Worm (Caenorhabditis elegans) whole organism, L4 larva: ENCODE results near the gene gop-1.

Experiments
- F49E8.2 ChIP-seq: sonication (generic microtip); optimal IDR thresholded peaks from 2 replicates; lab custom pipeline; 2016; ENCODE audit warnings: missing compliant biosample characterization, mild to moderate bottlenecking, missing genetic modification characterization, borderline replicate concordance
- T20F7.1 ChIP-seq: fragments of 200-800 bp; sonication (Bioruptor generic); optimal IDR thresholded peaks from 2 replicates; lab custom pipeline; 2018; ENCODE audit warnings: mild to moderate bottlenecking, missing genetic modification characterization, missing compliant biosample characterization
- Y105C5A.15 ChIP-seq: fragments of 200-800 bp; sonication (Bioruptor generic); IDR thresholded peaks from 2 replicates; pipeline ENCODE4 v1.3.6; 2022; ENCODE audit warnings: missing genetic modification characterization, missing compliant biosample characterization
- Y5F2A.4 ChIP-seq: fragments of 200-800 bp; sonication (Bioruptor generic); optimal IDR thresholded peaks from 2 replicates; lab custom pipeline; 2018; ENCODE audit warnings: mild to moderate bottlenecking, missing genetic modification characterization, missing compliant biosample characterization
- Y75B8A.6 ChIP-seq: fragments of 200-800 bp; sonication (Bioruptor generic); IDR thresholded peaks from 2 replicates; pipeline ENCODE4 v1.3.6; 2022; ENCODE audit warnings: missing genetic modification reagents, missing genetic modification characterization, missing compliant biosample characterization
- ZK546.5 ChIP-seq, 2 experiments: sonication (generic microtip); optimal IDR thresholded peaks; 2 replicates each; lab custom pipeline; 2017; ENCODE audit warnings: missing biosample characterization in 2 of 2, missing genetic modification characterization in 2 of 2
- ama-1 ChIP-seq: fragments of 150-350 bp; optimal IDR thresholded peaks from 2 replicates; lab custom pipeline; 2014; ENCODE audit warnings: inconsistent platforms, mixed read lengths
- ceh-32 ChIP-seq: sonication (generic microtip); optimal IDR thresholded peaks from 2 replicates; lab custom pipeline; 2016; ENCODE audit warnings: mild to moderate bottlenecking, missing genetic modification characterization, missing compliant biosample characterization; ENCODE audit not compliant: poor library complexity
- ceh-44 ChIP-seq: fragments of 200-800 bp; sonication (Bioruptor generic); IDR thresholded peaks from 2 replicates; pipeline ENCODE4 v1.3.6; 2022; ENCODE audit warnings: missing genetic modification reagents, missing genetic modification characterization, missing compliant biosample characterization
- ces-1 ChIP-seq: fragments of 150-350 bp; sonication (generic microtip); optimal IDR thresholded peaks from 4 replicates; lab custom pipeline; 2014; ENCODE audit warnings: missing biosample characterization, missing genetic modification reagents, missing genetic modification characterization
- cey-2 ChIP-seq: sonication (generic microtip); optimal IDR thresholded peaks from 3 replicates; lab custom pipeline; 2017; ENCODE audit warnings: missing genetic modification characterization, mild to moderate bottlenecking, missing compliant biosample characterization, antibody characterized with exemption, borderline replicate concordance; ENCODE audit not compliant: insufficient read depth
- daf-16 ChIP-seq, 3 experiments: sonication (generic microtip); optimal IDR thresholded peaks; 2 replicates each; lab custom pipeline; 2016 to 2017; ENCODE audit warnings: missing genetic modification characterization in 3 of 3, missing genetic modification reagents in 3 of 3, mild to moderate bottlenecking in 2 of 3, missing compliant biosample characterization in 2 of 3, missing biosample characterization in 1 of 3, moderate library complexity in 1 of 3
- daf-19 ChIP-seq: fragments of 200-800 bp; sonication (Bioruptor generic); conservative IDR thresholded peaks from 2 replicates; pipeline ENCODE4 v1.3.6; 2022; ENCODE audit warnings: missing genetic modification characterization, missing compliant biosample characterization
- daf-8 ChIP-seq: fragments of 200-800 bp; sonication (Bioruptor generic); IDR thresholded peaks from 2 replicates; pipeline ENCODE4 v1.3.6; 2022; ENCODE audit warnings: missing genetic modification characterization, missing compliant biosample characterization
- dmd-6 ChIP-seq: fragments of 200-800 bp; sonication (Bioruptor generic); IDR thresholded peaks from 2 replicates; pipeline ENCODE4 v1.3.6; 2022; ENCODE audit warnings: missing genetic modification reagents, missing genetic modification characterization, missing compliant biosample characterization
- dve-1 ChIP-seq: sonication (generic microtip); optimal IDR thresholded peaks from 2 replicates; lab custom pipeline; 2017; ENCODE audit warnings: antibody characterized with exemption, mild to moderate bottlenecking, missing genetic modification characterization, missing compliant biosample characterization; ENCODE audit not compliant: insufficient read depth
- hlh-11 ChIP-seq: fragments of 200-800 bp; sonication (Bioruptor generic); optimal IDR thresholded peaks from 2 replicates; lab custom pipeline; 2018; ENCODE audit warnings: mild to moderate bottlenecking, missing genetic modification characterization, missing compliant biosample characterization
- hmg-1.1 ChIP-seq: fragments of 200-800 bp; sonication (Bioruptor generic); IDR thresholded peaks from 2 replicates; pipeline ENCODE4 v1.3.6; 2022; ENCODE audit warnings: missing genetic modification reagents, missing genetic modification characterization, missing compliant biosample characterization
- lin-13 ChIP-seq: fragments of 150-350 bp; optimal IDR thresholded peaks from 2 replicates; lab custom pipeline; 2014; ENCODE audit warnings: missing biosample characterization, missing genetic modification reagents, missing genetic modification characterization
- lin-15B ChIP-seq: fragments of 150-350 bp; sonication (generic microtip); optimal IDR thresholded peaks from 3 replicates; lab custom pipeline; 2014; ENCODE audit warnings: missing biosample characterization, missing genetic modification characterization
- lsy-2 ChIP-seq, 2 experiments: fragments of 150-350 bp in 1 of 2; sonication (generic microtip) in 1 of 2; optimal IDR thresholded peaks; 2 replicates each; lab custom pipeline; 2014 to 2017; ENCODE audit warnings: missing biosample characterization in 2 of 2, missing genetic modification characterization in 2 of 2
- mdt-29 ChIP-seq: fragments of 200-800 bp; sonication (Bioruptor generic); IDR thresholded peaks from 2 replicates; pipeline ENCODE4 v1.3.6; 2022; ENCODE audit warnings: missing genetic modification reagents, missing genetic modification characterization, missing compliant biosample characterization
- mep-1 ChIP-seq: fragments of 150-350 bp; sonication (generic microtip); optimal IDR thresholded peaks from 3 replicates; lab custom pipeline; 2014; ENCODE audit warnings: missing biosample characterization, missing genetic modification characterization
- mxl-3 ChIP-seq: fragments of 200-800 bp; sonication (Bioruptor generic); optimal IDR thresholded peaks from 2 replicates; lab custom pipeline; 2018; ENCODE audit warnings: mild to moderate bottlenecking, missing genetic modification characterization, missing compliant biosample characterization
- nhr-111 ChIP-seq: fragments of 200-800 bp; sonication (Bioruptor generic); optimal IDR thresholded peaks from 2 replicates; lab custom pipeline; 2018; ENCODE audit warnings: mild to moderate bottlenecking, missing genetic modification characterization, missing compliant biosample characterization
- nhr-25 ChIP-seq: sonication (generic microtip); optimal IDR thresholded peaks from 2 replicates; lab custom pipeline; 2017; ENCODE audit warnings: missing genetic modification characterization, mild to moderate bottlenecking, missing compliant biosample characterization, antibody characterized with exemption, moderate library complexity, borderline replicate concordance; ENCODE audit not compliant: insufficient read depth
- nhr-28 ChIP-seq: fragments of 150-350 bp; optimal IDR thresholded peaks from 2 replicates; lab custom pipeline; 2014; ENCODE audit warnings: missing biosample characterization, missing genetic modification characterization
- nhr-42 ChIP-seq: fragments of 200-800 bp; sonication (Bioruptor generic); IDR thresholded peaks from 2 replicates; pipeline ENCODE4 v1.3.6; 2022; ENCODE audit warnings: missing genetic modification characterization, missing compliant biosample characterization
- nhr-77 ChIP-seq: fragments of 150-350 bp; optimal IDR thresholded peaks from 2 replicates; lab custom pipeline; 2014; ENCODE audit warnings: missing biosample characterization, missing genetic modification characterization
- pha-4 ChIP-seq, 2 experiments: fragments of 150-350 bp in 1 of 2; fragments of 200-800 bp in 1 of 2; sonication (Bioruptor generic) in 1 of 2; IDR thresholded peaks in 1 of 2; optimal IDR thresholded peaks in 1 of 2; 2 replicates each; pipeline versions ENCODE4 v1.3.6 to Lab custom; 2014 to 2022; ENCODE audit warnings: missing genetic modification characterization in 2 of 2, missing genetic modification reagents in 2 of 2, missing biosample characterization in 1 of 2, missing compliant biosample characterization in 1 of 2
- php-3 ChIP-seq: fragments of 200-800 bp; sonication (Bioruptor generic); IDR thresholded peaks from 2 replicates; pipeline ENCODE4 v1.3.6; 2022; ENCODE audit warnings: missing genetic modification reagents, missing genetic modification characterization, missing compliant biosample characterization
- saeg-2 ChIP-seq: fragments of 200-800 bp; sonication (Bioruptor generic); IDR thresholded peaks from 2 replicates; pipeline ENCODE4 v1.3.6; 2022; ENCODE audit warnings: missing genetic modification reagents, missing genetic modification characterization, missing compliant biosample characterization
- snpc-1.2 ChIP-seq: fragments of 200-800 bp; sonication (Bioruptor generic); IDR thresholded peaks from 2 replicates; pipeline ENCODE4 v1.3.6; 2022; ENCODE audit warnings: missing genetic modification reagents, missing genetic modification characterization, missing compliant biosample characterization
- snpc-4 ChIP-seq: fragments of 150-350 bp; optimal IDR thresholded peaks from 2 replicates; lab custom pipeline; 2014; ENCODE audit warnings: missing biosample characterization, missing genetic modification characterization
- spr-3 ChIP-seq: fragments of 200-800 bp; sonication (Bioruptor generic); optimal IDR thresholded peaks from 2 replicates; lab custom pipeline; 2018; ENCODE audit warnings: mild to moderate bottlenecking, missing genetic modification characterization, missing compliant biosample characterization
- tag-97 ChIP-seq: fragments of 200-800 bp; sonication (Bioruptor generic); IDR thresholded peaks from 2 replicates; pipeline ENCODE4 v1.3.6; 2022; ENCODE audit warnings: missing genetic modification characterization, missing compliant biosample characterization
- zag-1 ChIP-seq: fragments of 150-350 bp; optimal IDR thresholded peaks from 2 replicates; lab custom pipeline; 2014; ENCODE audit warnings: missing biosample characterization, missing genetic modification characterization
- zfp-2 ChIP-seq: sonication (generic microtip); optimal IDR thresholded peaks from 2 replicates; lab custom pipeline; 2016; ENCODE audit warnings: mild to moderate bottlenecking, missing genetic modification characterization, missing compliant biosample characterization
- zfp-3 ChIP-seq: fragments of 200-800 bp; sonication (Bioruptor generic); conservative IDR thresholded peaks from 2 replicates; pipeline ENCODE4 v1.3.6; 2022; ENCODE audit warnings: missing genetic modification reagents, missing genetic modification characterization, missing compliant biosample characterization
- zip-11 ChIP-seq: fragments of 200-800 bp; sonication (Bioruptor generic); IDR thresholded peaks from 2 replicates; pipeline ENCODE4 v1.3.6; 2022; ENCODE audit warnings: missing genetic modification characterization, missing compliant biosample characterization

gop-1 gene

DNA sequence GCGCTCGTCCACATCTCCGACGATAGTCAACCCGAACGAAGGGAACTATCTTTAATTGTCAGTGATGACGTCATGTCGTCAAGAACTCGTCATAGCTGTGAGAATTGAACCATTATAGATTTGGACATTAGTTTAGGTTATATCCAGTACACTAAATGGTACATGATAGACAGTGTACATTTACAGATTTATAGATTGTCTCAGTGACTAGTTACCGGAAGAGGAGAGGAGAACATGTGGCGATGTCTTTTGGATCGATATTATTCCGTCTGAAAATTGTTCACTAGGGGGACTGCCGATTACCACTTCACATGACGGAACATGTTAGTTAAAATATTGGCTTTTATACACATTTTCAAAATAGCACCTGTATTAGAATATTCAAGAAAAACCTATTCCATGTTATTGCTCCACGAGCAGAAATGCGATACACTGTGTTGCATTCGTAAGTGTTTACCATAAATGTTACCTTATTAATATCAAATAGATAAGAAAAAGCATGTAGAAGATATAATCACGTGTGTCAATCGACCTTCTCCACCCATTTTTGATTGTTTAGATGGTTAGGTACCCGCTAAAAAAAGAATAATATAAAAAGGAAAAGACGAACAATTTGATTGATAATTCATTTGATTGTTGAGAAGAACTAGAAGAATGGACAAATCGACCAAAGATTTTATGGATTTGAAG, 13.1 kb downstream of the gop-1 start, which contains the start of gene ZC395.5 (continued):
- TF ChIP-seq mdt-29 (GFP tag; lab: Robert Waterston, UW) (no peak), ZK546.5 (tag; optimal IDR thresholded peaks at IDR 0.05; lab: Kevin White, UChicago) (no peak), daf-16 (GFP tag; optimal IDR thresholded peaks at IDR 0.05; lab: Kevin White, UChicago) (no peak), daf-16 (tag; optimal IDR thresholded peaks at IDR 0.05; lab: Kevin White, UChicago) (peak; percentile 96)
- TF ChIP-seq, all 104 proteins: peak for 9

DNA sequence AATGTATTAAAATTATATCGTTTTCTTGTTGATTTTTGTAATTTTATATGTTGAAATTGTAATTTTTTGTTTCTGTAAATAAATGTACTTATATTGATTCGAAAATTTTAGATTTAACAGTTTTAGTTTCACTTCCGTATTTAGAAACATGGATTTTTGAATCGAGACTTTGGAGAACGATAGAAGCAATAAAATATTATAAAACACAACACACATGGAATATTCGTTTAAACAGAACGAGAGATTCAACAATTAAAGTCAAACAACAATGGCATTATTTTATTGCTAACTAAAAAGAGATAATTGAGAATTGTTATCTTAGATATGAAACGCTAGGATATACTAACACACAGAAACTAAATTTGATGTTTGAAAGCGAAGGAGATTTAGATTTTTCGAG, 14.2 kb downstream of the gop-1 start:
- TF ChIP-seq snpc-1.2 (GFP tag; lab: Robert Waterston, UW) (no peak), nhr-77 (tag; lab: Kevin White, UChicago) (peak; percentile 83), cey-2 (tag; lab: Kevin White, UChicago) (no peak), Y105C5A.15 (GFP tag; lab: Robert Waterston, UW) (no peak), zfp-2 (tag; lab: Kevin White, UChicago) (no peak), daf-16 (GFP tag; optimal IDR thresholded peaks at IDR 0.05; lab: Kevin White, UChicago) (no peak), daf-16 (tag; optimal IDR thresholded peaks at IDR 0.05; lab: Kevin White, UChicago) (peak; percentile 64), mep-1 (tag; lab: Kevin White, UChicago) (peak; percentile 38), dve-1 (tag; lab: Kevin White, UChicago) (peak; percentile 62), hlh-11 (no peak)

DNA sequence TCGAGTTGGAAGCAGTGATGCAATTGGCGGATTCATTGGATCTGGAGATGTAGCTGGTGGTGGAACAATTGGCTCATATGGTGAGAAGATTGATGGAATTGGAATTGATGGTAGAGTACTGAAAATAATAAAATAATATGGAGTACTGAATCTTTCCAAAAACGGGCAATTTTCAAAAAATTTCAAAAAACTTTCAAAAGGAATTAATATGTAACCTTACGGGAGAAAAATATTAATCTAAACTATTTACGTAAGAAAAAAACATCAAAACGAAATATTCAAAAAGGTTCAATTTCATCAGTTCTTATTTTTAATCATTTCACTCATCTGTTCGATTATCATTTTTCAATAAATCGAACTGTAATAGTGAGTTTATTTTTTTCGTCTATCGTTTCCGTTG, 15.6 kb downstream of the gop-1 start, which contains the start of gene ZC395.4:
ZC395.4 (plus strand) TSS at position 301 of the 400 bp plus-strand sequence.
- TF ChIP-seq mxl-3, result no peak
- no peak for TF ChIP-seq ceh-44 (GFP tag; lab: Robert Waterston, UW)
- no peak for TF ChIP-seq zag-1 (tag; lab: Kevin White, UChicago)
- TF ChIP-seq Y5F2A.4 (GFP tag; lab: Kevin White, UChicago), result no peak
- TF ChIP-seq zfp-2 (tag; lab: Kevin White, UChicago), result no peak

DNA sequence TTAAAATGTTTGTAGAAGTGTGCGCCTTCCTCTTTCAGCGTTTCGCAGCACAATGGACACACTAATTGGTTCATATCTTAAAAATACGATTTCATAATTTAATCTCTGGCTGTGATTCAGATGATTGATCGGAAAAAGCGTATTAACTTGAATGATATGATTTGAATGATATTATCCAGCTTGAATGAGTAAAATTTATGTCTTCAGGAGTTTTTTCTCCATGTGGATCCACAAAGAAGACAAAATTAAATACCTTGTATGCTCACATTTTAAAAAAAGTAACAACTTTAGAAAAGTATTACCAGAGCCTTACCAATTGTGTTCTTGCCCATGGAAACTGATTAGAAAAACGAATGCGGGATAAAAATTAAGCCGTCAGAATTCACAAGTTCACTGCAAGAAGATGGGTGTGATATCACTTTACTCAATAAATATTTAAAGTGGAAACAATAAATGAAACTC, 19.2 kb downstream of the gop-1 start, which contains the start of gene ztf-8:
ztf-8 (minus strand) TSS at position 76 of the 462 bp plus-strand sequence.
- TF ChIP-seq spr-3 (GFP tag; lab: Kevin White, UChicago) (peak; percentile 10), nhr-28 (no peak), snpc-1.2 (GFP tag; lab: Robert Waterston, UW) (no peak), ces-1 (no peak), lin-15B (tag; lab: Kevin White, UChicago) (no peak), nhr-111 (no peak), F49E8.2 (tag; lab: Kevin White, UChicago) (peak; percentile 81), daf-19 (no peak), Y75B8A.6 (GFP tag; lab: Robert Waterston, UW) (peak; percentile 54; the same call in 1 of the 2 replicates), zag-1 (tag; lab: Kevin White, UChicago) (no peak), dmd-6 (0 out of 2 replicates have a peak, but pooled peaks have one; percentile 6), daf-8 (GFP tag; lab: Robert Waterston, UW) (no peak), tag-97 (GFP tag; lab: Robert Waterston, UW) (no peak), hmg-1.1 (GFP tag; lab: Robert Waterston, UW) (0 out of 2 replicates have a peak, but pooled peaks have one; percentile 21), zip-11 (GFP tag; lab: Robert Waterston, UW) (no peak), saeg-2 (GFP tag; lab: Robert Waterston, UW) (no peak), snpc-4 (tag; lab: Kevin White, UChicago) (no peak), lin-13 (GFP tag; lab: Kevin White, UChicago) (no peak), pha-4 (GFP tag; IDR thresholded peaks at IDR 0.05; lab: Robert Waterston, UW) (peak; percentile 43; the same call in 1 of the 2 replicates), pha-4 (tag; optimal IDR thresholded peaks at IDR 0.05; lab: Kevin White, UChicago) (no peak), ama-1 (lab: Kevin White, UChicago) (peak; percentile 9), nhr-42 (GFP tag; lab: Robert Waterston, UW) (no peak), zfp-3 (no peak), lsy-2 (tag; optimal IDR thresholded peaks at IDR 0.05; lab: Kevin White, UChicago) (peak in 1 of 2 experiments; percentile 49), php-3 (GFP tag; lab: Robert Waterston, UW) (no peak), mep-1 (tag; lab: Kevin White, UChicago) (no peak), nhr-25 (tag; lab: Kevin White, UChicago) (no peak), T20F7.1 (GFP tag; lab: Kevin White, UChicago) (peak; percentile 3), daf-16 (GFP tag; optimal IDR thresholded peaks at IDR 0.05; lab: Kevin White, UChicago) (no peak), daf-16 (tag; optimal IDR thresholded peaks at IDR 0.05; lab: Kevin White, UChicago) (peak; percentile 0), ceh-32 (tag; lab: Kevin White, UChicago) (no peak)
